Worm (Caenorhabditis elegans): Measurements from ENCODE around the gene ckc-1.

ckc-1 gene

ce11 chrX:3628016-3628415 is 51.6 kb downstream of the ckc-1 start, which contains the start of gene vep-2:
TSS of gene vep-2 (plus strand) at chrX:3628316.
- TF ChIP-seq nhr-10 (tag; optimal IDR thresholded peaks at IDR 0.05), result no peak
